Fruit fly (Drosophila melanogaster): Measurements from ENCODE around the gene CG13784.

CG13784 gene

DNA sequence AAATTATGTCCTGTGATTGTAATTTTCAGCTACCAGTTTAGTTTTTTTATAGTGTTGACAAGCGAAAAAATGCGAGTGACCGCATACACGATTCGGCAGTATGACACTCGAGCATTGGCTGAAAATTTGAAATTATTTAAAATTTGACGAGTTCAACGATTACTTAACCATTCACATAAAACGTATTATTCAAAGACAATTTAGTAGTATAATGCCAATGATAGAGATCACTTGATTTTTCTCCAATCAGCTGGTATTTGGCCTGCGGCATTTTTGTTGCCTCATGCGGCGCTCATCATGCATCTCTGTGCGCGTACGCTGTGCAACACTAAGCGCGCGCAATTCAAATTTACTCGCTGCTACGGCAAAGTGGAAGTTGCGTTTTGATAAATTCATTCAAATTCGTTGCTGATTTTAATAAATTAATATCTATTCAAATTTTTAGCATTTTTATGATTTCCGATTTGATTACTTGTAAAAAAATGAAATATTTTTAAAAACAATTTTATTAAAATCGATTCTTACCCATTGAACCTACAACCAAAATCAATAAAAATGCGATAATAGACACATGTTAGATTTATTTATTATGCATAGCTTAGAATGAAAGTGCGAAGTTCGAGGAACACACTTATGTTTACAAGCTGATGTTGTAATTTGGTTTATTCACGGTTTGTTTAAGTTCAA is 25.3 kb downstream of the CG13784 start, which contains the start of gene CG4497 (continued):
- TF ChIP-seq CG8359 (GFP tag; optimal IDR thresholded peaks at IDR 0.05; ENCODE audit: borderline replicate concordance), result peak; percentile 35
- peak; percentile 75 for TF ChIP-seq CG1233 (GFP tag; optimal IDR thresholded peaks at IDR 0.05)
- peak; percentile 97 for TF ChIP-seq Xbp1 (GFP tag; optimal IDR thresholded peaks at IDR 0.05)
- peak; percentile 95 for TF ChIP-seq Abd-B (GFP tag; optimal IDR thresholded peaks at IDR 0.05)
- peak; percentile 92 for TF ChIP-seq sug (tag; optimal IDR thresholded peaks at IDR 0.05)
- TF ChIP-seq ranshi (GFP tag; IDR thresholded peaks at IDR 0.05), result peak; percentile 90
- peak; percentile 93 for TF ChIP-seq pb (GFP tag; optimal IDR thresholded peaks at IDR 0.05)
- TF ChIP-seq sisA (GFP tag; IDR thresholded peaks at IDR 0.05), result peak; percentile 98
- TF ChIP-seq pfk (GFP tag; optimal IDR thresholded peaks at IDR 0.05), result no peak
- peak; percentile 89 for TF ChIP-seq ewg (GFP tag; optimal IDR thresholded peaks at IDR 0.05)
- TF ChIP-seq CG12104 (GFP tag; optimal IDR thresholded peaks at IDR 0.05), result peak; percentile 86
- peak; percentile 45 for TF ChIP-seq Asciz (GFP tag; optimal IDR thresholded peaks at IDR 0.05)
- peak; percentile 66 for TF ChIP-seq nau (GFP tag; optimal IDR thresholded peaks at IDR 0.05)
- TF ChIP-seq Lhr (GFP tag; optimal IDR thresholded peaks at IDR 0.05), result peak; percentile 53
- TF ChIP-seq CG4854 (GFP tag; optimal IDR thresholded peaks at IDR 0.05), result peak; percentile 91
- peak; percentile 97 for TF ChIP-seq mam (GFP tag; optimal IDR thresholded peaks at IDR 0.05)
- TF ChIP-seq eyg (GFP tag; optimal IDR thresholded peaks at IDR 0.05), result peak; percentile 93
- peak; percentile 24 for TF ChIP-seq abd-A (tag; optimal IDR thresholded peaks at IDR 0.05)
- TF ChIP-seq CG2120 (GFP tag; optimal IDR thresholded peaks at IDR 0.05), result peak; percentile 97
- peak; percentile 83 for TF ChIP-seq Taf1 (GFP tag; IDR thresholded peaks at IDR 0.05)
- peak; percentile 79 for TF ChIP-seq CG8388 (GFP tag; optimal IDR thresholded peaks at IDR 0.05)
- no peak for TF ChIP-seq Kr (GFP tag; optimal IDR thresholded peaks at IDR 0.05)
- peak; percentile 66 for TF ChIP-seq BtbVII (GFP tag; optimal IDR thresholded peaks at IDR 0.05)
- TF ChIP-seq grau (tag; optimal IDR thresholded peaks at IDR 0.05), result peak; percentile 89
- peak; percentile 78 for TF ChIP-seq jing (GFP tag; optimal IDR thresholded peaks at IDR 0.05)
- peak; percentile 94 for TF ChIP-seq nmo (GFP tag; optimal IDR thresholded peaks at IDR 0.05)
- TF ChIP-seq Sin3A (optimal IDR thresholded peaks at IDR 0.05), result peak; percentile 85
- TF ChIP-seq CG7928 (GFP tag; optimal IDR thresholded peaks at IDR 0.05), result peak; percentile 11
- peak; percentile 88 for TF ChIP-seq CG2678 (tag; optimal IDR thresholded peaks at IDR 0.05)
- TF ChIP-seq Pdp1 (GFP tag; optimal IDR thresholded peaks at IDR 0.05), result peak; percentile 87 to 95
- TF ChIP-seq aop (GFP tag; IDR thresholded peaks at IDR 0.05), result peak; percentile 50; the same call in 1 of the 2 replicates
- TF ChIP-seq Hr51 (GFP tag; optimal IDR thresholded peaks at IDR 0.05), result peak; percentile 91 to 96
- TF ChIP-seq CrebB (tag; optimal IDR thresholded peaks at IDR 0.05), result peak; percentile 71
- peak; percentile 94 for TF ChIP-seq ems (GFP tag; optimal IDR thresholded peaks at IDR 0.05)
- TF ChIP-seq eve (GFP tag; optimal IDR thresholded peaks at IDR 0.05), result peak in 1 of 2 experiments; percentile 90
- peak; percentile 100 for TF ChIP-seq Ets65A (GFP tag)
- peak; percentile 89 for TF ChIP-seq peb (GFP tag; IDR thresholded peaks at IDR 0.05)
- TF ChIP-seq gro (GFP tag; optimal IDR thresholded peaks at IDR 0.05), result peak; percentile 92
- TF ChIP-seq CG17361 (GFP tag; IDR thresholded peaks at IDR 0.05), result peak; percentile 92
- TF ChIP-seq CG4282 (GFP tag; optimal IDR thresholded peaks at IDR 0.05), result peak; percentile 96
- no peak for TF ChIP-seq yki (optimal IDR thresholded peaks at IDR 0.05)
- peak; percentile 100 for TF ChIP-seq CG12155 (GFP tag; optimal IDR thresholded peaks at IDR 0.05)
- TF ChIP-seq Trl (optimal IDR thresholded peaks at IDR 0.05), result no peak
- peak; percentile 95 for TF ChIP-seq Trl (GFP tag; optimal IDR thresholded peaks at IDR 0.05)
- TF ChIP-seq pum (GFP tag; optimal IDR thresholded peaks at IDR 0.05), result peak; percentile 95
- TF ChIP-seq fd102C (GFP tag; optimal IDR thresholded peaks at IDR 0.05), result peak; percentile 9
- TF ChIP-seq salm (tag; optimal IDR thresholded peaks at IDR 0.05), result no peak
- peak; percentile 94 for TF ChIP-seq hkb (optimal IDR thresholded peaks at IDR 0.05)
- TF ChIP-seq hkb (GFP tag; IDR thresholded peaks at IDR 0.05), result peak; percentile 85
- peak; percentile 94 for TF ChIP-seq Sox102F (GFP tag; optimal IDR thresholded peaks at IDR 0.05)
- no peak for TF ChIP-seq chm (GFP tag; IDR thresholded peaks at IDR 0.05)

Measured in whole organism, embryonic.